Fruit fly (Drosophila melanogaster): ENCODE measurements around the gene CG12054.

DNA sequence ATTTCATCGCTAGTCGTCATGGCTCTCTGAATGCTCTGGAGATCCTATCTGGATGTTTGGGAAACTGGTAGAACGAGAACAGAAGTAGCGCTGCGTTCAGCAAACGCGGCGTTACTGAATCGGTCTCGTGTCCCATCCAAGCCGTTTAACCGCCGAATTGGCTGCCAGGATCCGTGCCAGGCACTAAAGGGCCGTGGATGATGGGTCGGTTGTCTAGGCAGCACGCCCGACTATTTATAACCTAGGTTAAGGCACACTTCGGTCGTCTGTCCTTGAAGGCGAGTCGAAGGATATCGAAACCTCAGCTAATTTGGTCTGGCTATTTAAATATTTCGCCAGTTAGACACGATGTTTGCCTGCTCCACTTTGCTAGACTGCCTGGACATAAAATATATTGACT, 14.8 kb downstream of the CG12054 start, which contains the start of gene CG15564:
- TF ChIP-seq CG1620 (GFP tag; optimal IDR thresholded peaks at IDR 0.05) (no peak), kay (GFP tag; ENCODE audit: borderline replicate concordance) (no peak), Mnt (GFP tag; optimal IDR thresholded peaks at IDR 0.05) (no peak), bab1 (GFP tag; optimal IDR thresholded peaks at IDR 0.05) (no peak), Crg-1 (GFP tag; optimal IDR thresholded peaks at IDR 0.05) (no peak), toe (GFP tag; optimal IDR thresholded peaks at IDR 0.05) (no peak)

Data from whole organism, adult.